Worm (Caenorhabditis elegans) whole organism, L2 larva: ENCODE data around the gene exos-7.

Source experiments
- F13H6.1 ChIP-seq: sonication (generic microtip); optimal IDR thresholded peaks from 2 replicates; lab custom pipeline; 2016; ENCODE audit warnings: missing genetic modification characterization, missing compliant biosample characterization
- R02D3.7 ChIP-seq: fragments of 150-350 bp; optimal IDR thresholded peaks from 2 replicates; lab custom pipeline; 2014; ENCODE audit warnings: missing biosample characterization, missing genetic modification characterization
- ceh-82 ChIP-seq: fragments of 150-350 bp; optimal IDR thresholded peaks from 2 replicates; lab custom pipeline; 2014; ENCODE audit warnings: missing biosample characterization, missing genetic modification characterization
- egl-27 ChIP-seq: sonication (generic microtip); optimal IDR thresholded peaks from 3 replicates; lab custom pipeline; 2017; ENCODE audit warnings: missing biosample characterization, missing genetic modification reagents, missing genetic modification characterization
- lin-11 ChIP-seq: fragments of 150-350 bp; sonication (generic microtip); optimal IDR thresholded peaks from 2 replicates; lab custom pipeline; 2014; ENCODE audit warnings: missing biosample characterization, missing genetic modification characterization, inconsistent platforms, mixed read lengths
- nhr-10 ChIP-seq: sonication (generic microtip); optimal IDR thresholded peaks from 2 replicates; lab custom pipeline; 2017; ENCODE audit warnings: missing biosample characterization, missing genetic modification characterization

DNA sequence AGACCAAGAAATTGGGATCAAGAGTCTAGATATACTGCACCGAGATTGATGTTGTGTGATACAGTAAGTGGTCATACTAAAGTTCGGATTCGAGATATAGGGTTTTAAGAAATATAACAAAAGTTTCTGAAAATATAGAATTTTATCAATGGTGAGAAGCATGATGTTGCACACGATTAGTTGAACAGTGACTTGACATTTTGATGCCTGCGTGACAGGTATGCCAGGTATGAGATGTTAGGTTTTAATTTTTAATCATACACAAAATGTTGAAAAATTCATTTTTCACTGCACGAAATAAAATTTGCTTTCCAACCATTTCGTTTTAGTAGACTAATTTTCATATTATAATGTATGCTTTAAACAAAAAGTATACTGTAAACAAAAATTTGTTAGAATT, 8.3 kb upstream of the exos-7 start:
- TF ChIP-seq lin-11 (tag; lab: Kevin White, UChicago) (no peak), nhr-10 (tag; lab: Kevin White, UChicago) (no peak), R02D3.7 (tag; lab: Kevin White, UChicago) (no peak), ceh-82 (tag; lab: Kevin White, UChicago) (no peak), egl-27 (no peak), F13H6.1 (no peak)
